Worm (Caenorhabditis elegans): Measurements from ENCODE around the gene phat-3.

phat-3 gene

DNA sequence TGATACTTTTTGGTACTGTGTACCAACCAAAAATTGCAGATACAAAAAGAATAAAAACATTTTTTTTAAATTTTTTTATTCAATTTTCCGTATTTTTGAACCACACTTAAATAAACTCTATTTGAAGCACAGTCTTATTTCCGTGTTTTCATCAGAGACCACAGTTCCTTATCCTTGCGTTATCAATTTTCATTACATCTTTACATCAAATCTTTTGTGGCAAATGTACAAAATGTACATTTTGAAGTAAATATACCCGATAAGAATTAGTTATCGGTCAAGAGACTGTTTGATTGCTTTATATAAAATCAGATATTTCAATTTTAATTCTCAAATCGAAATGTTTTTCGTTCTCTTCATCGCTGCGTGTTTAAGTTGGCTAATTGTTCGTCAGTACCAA is 21.4 kb upstream of the phat-3 start, which contains the start of gene cyp-35A3:
TSS of gene cyp-35A3 (plus strand) at position 301 of the 400 bp plus-strand sequence.
- TF ChIP-seq blmp-1 (tag; optimal IDR thresholded peaks at IDR 0.05) (no peak), unc-130 (tag; optimal IDR thresholded peaks at IDR 0.05) (no peak), Y116A8C.19 (tag; optimal IDR thresholded peaks at IDR 0.05; ENCODE audit: borderline replicate concordance) (no peak), lin-15B (tag; optimal IDR thresholded peaks at IDR 0.05) (no peak), nhr-19 (GFP tag; conservative IDR thresholded peaks at IDR 0.05) (no peak), nhr-12 (tag; optimal IDR thresholded peaks at IDR 0.05) (no peak), sox-4 (tag; optimal IDR thresholded peaks at IDR 0.05) (no peak), pqm-1 (tag; optimal IDR thresholded peaks at IDR 0.05) (no peak), fkh-10 (GFP tag; optimal IDR thresholded peaks at IDR 0.05) (no peak), ets-5 (GFP tag; IDR thresholded peaks at IDR 0.05) (no peak), ztf-4 (tag; optimal IDR thresholded peaks at IDR 0.05) (no peak), ceh-8 (GFP tag; optimal IDR thresholded peaks at IDR 0.05) (no peak), mep-1 (tag; optimal IDR thresholded peaks at IDR 0.05) (no peak), C34B4.2 (tag; optimal IDR thresholded peaks at IDR 0.05) (no peak), skn-1 (tag; optimal IDR thresholded peaks at IDR 0.05) (no peak), nhr-71 (tag; optimal IDR thresholded peaks at IDR 0.05) (no peak), mdl-1 (tag; optimal IDR thresholded peaks at IDR 0.05) (no peak), sptf-1 (tag; optimal IDR thresholded peaks at IDR 0.05) (no peak)

DNA sequence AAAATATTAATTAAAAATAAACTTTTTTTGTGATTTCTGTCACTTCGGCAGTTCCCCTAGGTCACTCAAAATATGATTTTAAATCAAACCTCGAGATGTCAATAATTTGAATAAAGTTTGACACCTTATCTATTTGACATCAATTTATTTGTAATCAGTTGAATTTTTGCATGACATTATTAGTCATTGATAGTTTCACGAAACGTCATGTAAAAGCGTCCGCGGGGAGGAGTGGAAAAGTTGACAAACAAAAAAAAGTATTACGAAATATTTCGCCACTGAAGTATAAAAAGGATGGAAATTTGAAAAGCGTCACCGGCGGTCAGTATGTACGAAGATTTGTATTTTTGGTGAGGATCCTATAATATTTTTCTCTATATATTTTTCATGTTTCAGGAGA is 19.0 kb upstream of the phat-3 start, which contains the start of gene K09D9.1:
TSS of gene K09D9.1 (plus strand) at position 271 of the 400 bp plus-strand sequence.
- peak; percentile 73 for TF ChIP-seq zip-4 (GFP tag; optimal IDR thresholded peaks at IDR 0.05)
- TF ChIP-seq ceh-63 (GFP tag; optimal IDR thresholded peaks at IDR 0.05), result no peak
- peak; percentile 53 for TF ChIP-seq skn-1 (tag; optimal IDR thresholded peaks at IDR 0.05)
- TF ChIP-seq elt-2 (tag; optimal IDR thresholded peaks at IDR 0.05), result peak; percentile 74

DNA sequence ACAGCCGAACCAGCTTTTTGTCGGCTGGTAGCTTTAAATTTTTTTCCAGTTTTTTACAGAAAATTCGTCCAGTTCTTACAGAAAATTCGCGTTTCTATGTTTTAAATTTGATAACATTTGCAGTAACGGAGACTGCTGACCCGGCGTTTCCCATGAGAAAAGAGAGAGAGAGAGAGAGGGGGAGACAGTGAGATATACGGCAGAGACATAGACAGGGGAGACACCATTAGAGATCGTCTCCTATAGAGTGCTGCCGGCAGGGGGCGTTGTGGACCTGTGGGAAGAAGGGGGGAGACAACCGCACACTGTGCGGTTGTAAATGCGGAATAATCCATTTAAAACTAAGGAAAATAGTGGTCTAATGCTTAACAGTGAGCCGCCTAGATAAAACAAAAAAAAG is 14.1 kb upstream of the phat-3 start:
- TF ChIP-seq elt-2 (tag; optimal IDR thresholded peaks at IDR 0.05) (peak; percentile 12), rnt-1 (tag; optimal IDR thresholded peaks at IDR 0.05) (peak; percentile 27), ama-1 (optimal IDR thresholded peaks at IDR 0.05) (no peak), nhr-47 (tag; optimal IDR thresholded peaks at IDR 0.05) (no peak), nhr-12 (tag; optimal IDR thresholded peaks at IDR 0.05) (no peak), zag-1 (tag; optimal IDR thresholded peaks at IDR 0.05) (no peak), nhr-20 (tag; optimal IDR thresholded peaks at IDR 0.05) (peak; percentile 12), mdl-1 (tag; optimal IDR thresholded peaks at IDR 0.05) (no peak), lsy-2 (tag; optimal IDR thresholded peaks at IDR 0.05) (no peak), nhr-237 (tag; optimal IDR thresholded peaks at IDR 0.05) (no peak), tbx-2 (tag; optimal IDR thresholded peaks at IDR 0.05) (no peak), efl-3 (GFP tag; optimal IDR thresholded peaks at IDR 0.05) (no peak), efl-1 (optimal IDR thresholded peaks at IDR 0.05) (peak; percentile 19 to 26), efl-1 (GFP tag; optimal IDR thresholded peaks at IDR 0.05 in 1 of 2) (peak in 1 of 2 experiments; percentile 93), lin-35 (GFP tag; optimal IDR thresholded peaks at IDR 0.05) (peak in 1 of 2 experiments; percentile 11)

DNA sequence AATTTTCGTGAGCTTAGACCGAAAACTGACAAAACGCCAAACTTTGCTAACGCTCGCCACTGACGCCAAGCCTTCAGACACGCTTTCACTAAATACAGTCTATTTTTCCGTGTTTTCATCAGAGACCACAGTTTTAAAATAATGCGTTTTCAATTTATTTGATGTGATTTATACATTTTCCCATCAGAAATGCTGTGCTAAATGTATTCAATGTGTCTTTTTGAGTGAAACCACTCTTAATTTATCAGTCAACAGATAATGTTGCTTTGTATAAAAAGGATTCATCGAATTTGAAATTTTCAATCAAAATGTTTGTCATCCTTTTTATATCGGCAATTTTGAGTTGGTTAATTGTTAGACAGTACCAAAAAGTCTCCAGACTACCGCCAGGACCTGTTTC is 12.4 kb upstream of the phat-3 start, which contains the start of gene cyp-35A4:
TSS of gene cyp-35A4 (plus strand) at position 301 of the 400 bp plus-strand sequence.
- no peak for TF ChIP-seq pax-3 (tag; optimal IDR thresholded peaks at IDR 0.05)
- no peak for TF ChIP-seq Y116A8C.19 (tag; optimal IDR thresholded peaks at IDR 0.05; ENCODE audit: borderline replicate concordance)
- no peak for TF ChIP-seq ama-1 (optimal IDR thresholded peaks at IDR 0.05)
- TF ChIP-seq isw-1 (GFP tag; IDR thresholded peaks at IDR 0.05), result no peak
- TF ChIP-seq tlp-1 (tag; optimal IDR thresholded peaks at IDR 0.05), result no peak
- TF ChIP-seq nhr-20 (tag; optimal IDR thresholded peaks at IDR 0.05), result no peak
- no peak for TF ChIP-seq ceh-82 (tag; optimal IDR thresholded peaks at IDR 0.05)
